Fruit fly (Drosophila melanogaster) whole organism, embryonic: Measurements from ENCODE around the gene CG34461.

Source experiments
- Adf1 ChIP-seq: fragments of 200-800 bp; sonication (Bioruptor generic); IDR thresholded peaks from 2 replicates; pipeline ENCODE4 v1.3.6; 2022; ENCODE audit warnings: missing biosample characterization, missing genetic modification characterization
- Antp ChIP-seq: fragments of 200-800 bp; sonication (Bioruptor generic); optimal IDR thresholded peaks from 3 replicates; lab custom pipeline; 2016; ENCODE audit warnings: missing biosample characterization, missing genetic modification characterization
- Blimp-1 ChIP-seq: fragments of 200-800 bp; sonication (Bioruptor generic); optimal IDR thresholded peaks from 3 replicates; lab custom pipeline; 2018; ENCODE audit warnings: missing biosample characterization, missing genetic modification characterization, mild to moderate bottlenecking, moderate library complexity, missing genetic modification reagents
- CG10209 ChIP-seq: fragments of 200-800 bp; sonication (Bioruptor generic); optimal IDR thresholded peaks from 3 replicates; lab custom pipeline; 2017; ENCODE audit warnings: missing biosample characterization, mild to moderate bottlenecking, missing genetic modification characterization, missing genetic modification reagents
- CG10267 ChIP-seq: fragments of 200-800 bp; sonication (Bioruptor generic); optimal IDR thresholded peaks from 2 replicates; lab custom pipeline; 2018; ENCODE audit warnings: missing biosample characterization, mild to moderate bottlenecking, missing genetic modification characterization, moderate library complexity
- CG10565 ChIP-seq: fragments of 200-800 bp; sonication (Bioruptor generic); optimal IDR thresholded peaks from 3 replicates; lab custom pipeline; 2016; ENCODE audit warnings: missing biosample characterization, mild to moderate bottlenecking, missing genetic modification characterization
- CG10959 ChIP-seq: fragments of 200-800 bp; sonication (Bioruptor generic); IDR thresholded peaks from 2 replicates; pipeline ENCODE4 v1.3.6; 2022; ENCODE audit warnings: missing biosample characterization, missing genetic modification characterization
- CG11398 ChIP-seq: fragments of 200-800 bp; sonication (Bioruptor generic); optimal IDR thresholded peaks from 2 replicates; lab custom pipeline; 2016; ENCODE audit warnings: missing biosample characterization, missing genetic modification characterization
- CG11456 ChIP-seq: fragments of 200-800 bp; sonication (Bioruptor generic); IDR thresholded peaks from 3 replicates; pipeline ENCODE4 v1.3.6; 2022; ENCODE audit warnings: missing biosample characterization, missing genetic modification characterization
- CG12942 ChIP-seq: fragments of 200-800 bp; sonication (Bioruptor generic); optimal IDR thresholded peaks from 3 replicates; lab custom pipeline; 2016; ENCODE audit warnings: missing biosample characterization, missing genetic modification characterization
- CG14014 ChIP-seq: fragments of 200-800 bp; sonication (Bioruptor generic); IDR thresholded peaks from 2 replicates; pipeline ENCODE4 v1.3.6; 2022; ENCODE audit warnings: missing biosample characterization, missing genetic modification characterization
- CG17568 ChIP-seq: fragments of 200-800 bp; sonication (Bioruptor generic); optimal IDR thresholded peaks from 2 replicates; lab custom pipeline; 2018; ENCODE audit warnings: missing biosample characterization, mild to moderate bottlenecking, missing genetic modification characterization, moderate library complexity
- CG34376 ChIP-seq: fragments of 200-800 bp; sonication (Bioruptor generic); optimal IDR thresholded peaks from 2 replicates; lab custom pipeline; 2018; ENCODE audit warnings: missing biosample characterization, mild to moderate bottlenecking, missing genetic modification characterization
- CG43689 ChIP-seq: fragments of 200-800 bp; sonication (Bioruptor generic); IDR thresholded peaks from 2 replicates; pipeline ENCODE4 v1.3.6; 2022; ENCODE audit warnings: missing biosample characterization, missing genetic modification characterization
- CG4424 ChIP-seq: fragments of 200-800 bp; sonication (Bioruptor generic); optimal IDR thresholded peaks from 3 replicates; lab custom pipeline; 2016; ENCODE audit warnings: missing biosample characterization, missing genetic modification characterization
- CG4730 ChIP-seq: fragments of 200-800 bp; sonication (Bioruptor generic); IDR thresholded peaks from 2 replicates; pipeline ENCODE4 v1.3.6; 2022; ENCODE audit warnings: missing biosample characterization, missing genetic modification characterization
- CG5953 ChIP-seq: fragments of 200-800 bp; sonication (Bioruptor generic); IDR thresholded peaks from 2 replicates; pipeline ENCODE4 v1.3.6; 2022; ENCODE audit warnings: missing biosample characterization, missing genetic modification characterization
- CG6175 ChIP-seq: fragments of 200-800 bp; sonication (Bioruptor generic); IDR thresholded peaks from 3 replicates; pipeline ENCODE4 v1.3.6; 2022; ENCODE audit warnings: missing biosample characterization, missing genetic modification characterization
- CG6254 ChIP-seq: fragments of 200-800 bp; sonication (Bioruptor generic); optimal IDR thresholded peaks from 3 replicates; lab custom pipeline; 2017; ENCODE audit warnings: mild to moderate bottlenecking, missing biosample characterization, missing genetic modification reagents, missing genetic modification characterization
- CG6765 ChIP-seq: fragments of 200-800 bp; sonication (Bioruptor generic); optimal IDR thresholded peaks from 3 replicates; lab custom pipeline; 2017; ENCODE audit warnings: missing biosample characterization, mild to moderate bottlenecking, missing genetic modification characterization
- CG7786 ChIP-seq: fragments of 200-800 bp; sonication (Bioruptor generic); optimal IDR thresholded peaks from 2 replicates; lab custom pipeline; 2016; ENCODE audit warnings: missing biosample characterization, missing genetic modification characterization
- CG8281 ChIP-seq: fragments of 200-800 bp; sonication (Bioruptor generic); optimal IDR thresholded peaks from 2 replicates; lab custom pipeline; 2018; ENCODE audit warnings: missing biosample characterization, mild to moderate bottlenecking, missing genetic modification characterization, moderate library complexity
- CG8290 ChIP-seq, 3 experiments: fragments of 200-800 bp; sonication (Bioruptor generic); optimal IDR thresholded peaks; 2 replicates each; lab custom pipeline; 2016 to 2019; ENCODE audit warnings: missing biosample characterization in 3 of 3, missing genetic modification characterization in 3 of 3, mild to moderate bottlenecking in 2 of 3, moderate library complexity in 1 of 3
- CG8944 ChIP-seq: fragments of 200-800 bp; sonication (Bioruptor generic); optimal IDR thresholded peaks from 3 replicates; lab custom pipeline; 2016; ENCODE audit warnings: missing biosample characterization, missing genetic modification characterization
- CHES-1-like ChIP-seq: fragments of 200-800 bp; sonication (Bioruptor generic); optimal IDR thresholded peaks from 2 replicates; lab custom pipeline; 2016; ENCODE audit warnings: missing biosample characterization, missing genetic modification characterization
- Camta ChIP-seq: fragments of 200-800 bp; sonication (Bioruptor generic); optimal IDR thresholded peaks from 2 replicates; lab custom pipeline; 2016; ENCODE audit warnings: missing biosample characterization, missing genetic modification characterization
- Dip3 ChIP-seq: fragments of 200-800 bp; sonication (Bioruptor generic); optimal IDR thresholded peaks from 3 replicates; lab custom pipeline; 2016; ENCODE audit warnings: missing biosample characterization, missing genetic modification characterization
- Doc3 ChIP-seq: fragments of 200-800 bp; sonication (Bioruptor generic); IDR thresholded peaks from 3 replicates; pipeline ENCODE4 v1.3.6; 2022; ENCODE audit warnings: missing biosample characterization, missing genetic modification characterization; ENCODE audit not compliant: partially characterized antibody
- H2.0 ChIP-seq: fragments of 200-800 bp; sonication (Bioruptor generic); IDR thresholded peaks from 2 replicates; pipeline ENCODE4 v1.3.6; 2022; ENCODE audit warnings: missing biosample characterization, missing genetic modification characterization
- Hmx ChIP-seq: fragments of 200-800 bp; sonication (Bioruptor generic); optimal IDR thresholded peaks from 2 replicates; lab custom pipeline; 2016; ENCODE audit warnings: missing biosample characterization, missing genetic modification characterization
- Hr39 ChIP-seq: fragments of >200 bp; optimal IDR thresholded peaks from 2 replicates; lab custom pipeline; 2017
- MBD-R2 ChIP-seq: fragments of 200-800 bp; sonication (Bioruptor generic); IDR thresholded peaks from 2 replicates; pipeline ENCODE4 v1.3.6; 2022; ENCODE audit warnings: missing biosample characterization, missing genetic modification characterization
- MTF-1 ChIP-seq: fragments of 200-800 bp; sonication (Bioruptor generic); optimal IDR thresholded peaks from 2 replicates; lab custom pipeline; 2018; ENCODE audit warnings: missing biosample characterization, mild to moderate bottlenecking, missing genetic modification characterization, borderline replicate concordance
- NC2α ChIP-seq: fragments of 200-800 bp; sonication (Bioruptor generic); optimal IDR thresholded peaks from 2 replicates; lab custom pipeline; 2016; ENCODE audit warnings: missing biosample characterization, missing genetic modification characterization
- Nf-YA ChIP-seq: fragments of 200-800 bp; sonication (Bioruptor generic); IDR thresholded peaks from 2 replicates; pipeline ENCODE4 v1.3.6; 2022; ENCODE audit warnings: missing biosample characterization, missing genetic modification characterization
- Optix ChIP-seq: fragments of 200-800 bp; sonication (Bioruptor generic); IDR thresholded peaks from 3 replicates; pipeline ENCODE4 v1.3.6; 2022; ENCODE audit warnings: missing biosample characterization, missing genetic modification characterization
- aop ChIP-seq: fragments of 200-800 bp; sonication (Bioruptor generic); IDR thresholded peaks from 2 replicates; pipeline ENCODE4 v1.3.6; 2022; ENCODE audit warnings: missing biosample characterization, missing genetic modification characterization
- bbx ChIP-seq: fragments of 200-800 bp; sonication (Bioruptor generic); IDR thresholded peaks from 2 replicates; pipeline ENCODE4 v1.3.6; 2022; ENCODE audit warnings: missing biosample characterization, missing genetic modification characterization; ENCODE audit not compliant: partially characterized antibody
- gfzf ChIP-seq: fragments of 200-800 bp; sonication (Bioruptor generic); optimal IDR thresholded peaks from 2 replicates; lab custom pipeline; 2016; ENCODE audit warnings: missing biosample characterization, mild to moderate bottlenecking, missing genetic modification characterization, moderate library complexity
- kni ChIP-seq: fragments of 200-800 bp; sonication (Bioruptor generic); optimal IDR thresholded peaks from 3 replicates; lab custom pipeline; 2017; ENCODE audit warnings: mild to moderate bottlenecking, missing biosample characterization, missing genetic modification reagents, missing genetic modification characterization
- lmd ChIP-seq: fragments of 200-800 bp; sonication (Bioruptor generic); IDR thresholded peaks from 2 replicates; pipeline ENCODE4 v1.3.6; 2022; ENCODE audit warnings: missing biosample characterization, missing genetic modification characterization
- maf-S ChIP-seq: fragments of 200-800 bp; sonication (Bioruptor generic); optimal IDR thresholded peaks from 2 replicates; lab custom pipeline; 2016; ENCODE audit warnings: missing biosample characterization, missing genetic modification characterization
- sima ChIP-seq: fragments of 200-800 bp; sonication (Bioruptor generic); optimal IDR thresholded peaks from 2 replicates; lab custom pipeline; 2016; ENCODE audit warnings: missing biosample characterization, missing genetic modification characterization
- slbo ChIP-seq: fragments of 200-800 bp; sonication (Bioruptor generic); IDR thresholded peaks from 2 replicates; pipeline ENCODE4 v1.3.6; 2022; ENCODE audit warnings: missing biosample characterization, missing genetic modification characterization
- tin ChIP-seq: fragments of 200-800 bp; sonication (Bioruptor generic); optimal IDR thresholded peaks from 3 replicates; lab custom pipeline; 2016; ENCODE audit warnings: missing biosample characterization, missing genetic modification characterization
- vfl ChIP-seq: fragments of 200-800 bp; sonication (Bioruptor generic); optimal IDR thresholded peaks from 2 replicates; lab custom pipeline; 2016; ENCODE audit warnings: missing biosample characterization, missing genetic modification characterization
- vvl ChIP-seq: fragments of 200-800 bp; sonication (Bioruptor generic); IDR thresholded peaks from 2 replicates; pipeline ENCODE4 v1.3.6; 2022; ENCODE audit warnings: missing biosample characterization, missing genetic modification characterization
- wdn ChIP-seq: fragments of 200-800 bp; sonication (Bioruptor generic); IDR thresholded peaks from 2 replicates; pipeline ENCODE4 v1.3.6; 2022; ENCODE audit warnings: missing biosample characterization, missing genetic modification characterization
- zen ChIP-seq: fragments of 200-800 bp; sonication (Bioruptor generic); optimal IDR thresholded peaks from 3 replicates; lab custom pipeline; 2018; ENCODE audit warnings: missing biosample characterization, mild to moderate bottlenecking, missing genetic modification characterization, moderate library complexity

Gene CG34461

dm6 chr3L:8340264-8341095 is 14.8 kb downstream of the CG34461 start, which contains the start of the genes Prim1 and CG7083 (continued):
- TF ChIP-seq NC2α (no peak), CG5953 (no peak), lmd (GFP tag; lab: Robert Waterston, UW) (no peak), CG8944 (GFP tag; lab: Kevin White, UChicago) (peak; percentile 33), Adf1 (no peak), Optix (GFP tag; lab: Robert Waterston, UW) (no peak), CG8290 (GFP tag; optimal IDR thresholded peaks at IDR 0.05; lab: Kevin White, UChicago) (peak; percentile 47), CG8290 (tag; optimal IDR thresholded peaks at IDR 0.05; lab: Kevin White, UChicago) (peak; percentile 36 to 72), CG4424 (peak; percentile 64), Hr39 (lab: Kevin White, UChicago) (no peak), CG6175 (GFP tag; lab: Robert Waterston, UW) (no peak), slbo (peak; percentile 75), CG8281 (tag; lab: Kevin White, UChicago) (no peak), Doc3 (peak; percentile 34; the same call in 1 of the 3 replicates), Hmx (no peak), CG10209 (GFP tag; lab: Kevin White, UChicago) (peak; percentile 62), CG11456 (GFP tag; lab: Robert Waterston, UW) (0 out of 3 replicates have a peak, but pooled peaks have one; percentile 8), CG10959 (GFP tag; lab: Robert Waterston, UW) (peak; percentile 32; the same call in 1 of the 2 replicates), CG10565 (no peak), CG43689 (no peak), vvl (GFP tag; lab: Robert Waterston, UW) (peak; percentile 62), CG4730 (GFP tag; lab: Robert Waterston, UW) (no peak), tin (peak; percentile 65), CG17568 (GFP tag; lab: Kevin White, UChicago) (no peak), CG34376 (peak; percentile 67), Blimp-1 (GFP tag; lab: Kevin White, UChicago) (peak; percentile 17), CG6765 (GFP tag; lab: Kevin White, UChicago) (peak; percentile 3), maf-S (peak; percentile 39), aop (GFP tag; lab: Robert Waterston, UW) (no peak), Antp (GFP tag; lab: Kevin White, UChicago) (peak; percentile 60), MTF-1 (GFP tag; lab: Kevin White, UChicago) (no peak), Nf-YA (GFP tag; lab: Robert Waterston, UW) (no peak), CG6254 (GFP tag; lab: Kevin White, UChicago) (no peak), CG10267 (tag; lab: Kevin White, UChicago) (peak; percentile 94), H2.0 (0 out of 2 replicates have a peak, but pooled peaks have one; percentile 22), CHES-1-like (GFP tag; lab: Kevin White, UChicago) (peak; percentile 76), bbx (GFP tag; lab: Robert Waterston, UW) (peak; percentile 45), sima (GFP tag; lab: Kevin White, UChicago) (no peak), CG11398 (GFP tag; lab: Kevin White, UChicago) (peak; percentile 11), vfl (peak; percentile 41), Camta (GFP tag; lab: Kevin White, UChicago) (peak; percentile 74), CG14014 (GFP tag; lab: Robert Waterston, UW) (no peak), zen (tag; lab: Kevin White, UChicago) (peak; percentile 63), kni (GFP tag; lab: Kevin White, UChicago) (peak; percentile 39), MBD-R2 (GFP tag; lab: Robert Waterston, UW) (peak; percentile 67), Dip3 (GFP tag; lab: Kevin White, UChicago) (peak; percentile 22), CG12942 (peak; percentile 40), wdn (GFP tag; lab: Robert Waterston, UW) (peak; percentile 37; the same call in 1 of the 2 replicates), gfzf (GFP tag; lab: Kevin White, UChicago) (peak; percentile 17), CG7786 (GFP tag; lab: Kevin White, UChicago) (peak; percentile 57)
